Fruit fly (Drosophila melanogaster) whole organism, adult: ENCODE data around the gene CG4631.

Experiments
- CG11617 ChIP-seq: fragments of 200-800 bp; sonication (Bioruptor generic); optimal IDR thresholded peaks from 2 replicates; lab custom pipeline; 2017; ENCODE audit warnings: mild to moderate bottlenecking, missing biosample characterization, missing genetic modification reagents, missing genetic modification characterization
- CG12768 ChIP-seq: fragments of 200-800 bp; sonication (Bioruptor generic); optimal IDR thresholded peaks from 2 replicates; lab custom pipeline; 2017; ENCODE audit warnings: missing biosample characterization, missing genetic modification characterization, mild to moderate bottlenecking, moderate library complexity, missing genetic modification reagents
- CG14711 ChIP-seq: fragments of 200-800 bp; sonication (Bioruptor generic); optimal IDR thresholded peaks from 2 replicates; lab custom pipeline; 2018; ENCODE audit warnings: missing biosample characterization, mild to moderate bottlenecking, missing genetic modification characterization, moderate library complexity
- CG1620 ChIP-seq: fragments of 200-800 bp; sonication (Bioruptor generic); optimal IDR thresholded peaks from 2 replicates; lab custom pipeline; 2016; ENCODE audit warnings: missing biosample characterization, missing genetic modification characterization
- CG7045 ChIP-seq: fragments of 200-800 bp; sonication (Bioruptor generic); optimal IDR thresholded peaks from 2 replicates; lab custom pipeline; 2017; ENCODE audit warnings: missing biosample characterization, mild to moderate bottlenecking, missing genetic modification characterization
- CG7101 ChIP-seq: fragments of 200-800 bp; sonication (Bioruptor generic); optimal IDR thresholded peaks from 2 replicates; lab custom pipeline; 2018; ENCODE audit warnings: missing biosample characterization, mild to moderate bottlenecking, missing genetic modification characterization, moderate library complexity
- Mnt ChIP-seq: fragments of 200-800 bp; sonication (Bioruptor generic); optimal IDR thresholded peaks from 2 replicates; lab custom pipeline; 2016; ENCODE audit warnings: missing biosample characterization, mild to moderate bottlenecking, missing genetic modification characterization
- bab1 ChIP-seq: fragments of 200-800 bp; sonication (Bioruptor generic); optimal IDR thresholded peaks from 3 replicates; lab custom pipeline; 2019; ENCODE audit warnings: missing biosample characterization, mild to moderate bottlenecking, missing genetic modification characterization, moderate library complexity
- kay ChIP-seq: fragments of 200-800 bp; sonication (Bioruptor generic); peaks from one replicate; lab custom pipeline; 2016; ENCODE audit warnings: missing biosample characterization, missing genetic modification characterization, borderline replicate concordance
- toe ChIP-seq: fragments of 200-800 bp; sonication (Bioruptor generic); optimal IDR thresholded peaks from 2 replicates; lab custom pipeline; 2016; ENCODE audit warnings: missing biosample characterization, missing genetic modification characterization

dm6 chr2L:16591480-16591879 lies 15.7 kb upstream of the CG4631 start:
- TF ChIP-seq CG7101 (tag; lab: Kevin White, UChicago): no peak
- TF ChIP-seq CG14711: no peak
- TF ChIP-seq toe (GFP tag; lab: Kevin White, UChicago): no peak
- TF ChIP-seq bab1 (GFP tag; lab: Kevin White, UChicago): no peak
- TF ChIP-seq kay (GFP tag; lab: Kevin White, UChicago): no peak
- no peak for TF ChIP-seq CG11617 (GFP tag; lab: Kevin White, UChicago)
- TF ChIP-seq Mnt (GFP tag; lab: Kevin White, UChicago): no peak
- no peak for TF ChIP-seq CG1620 (GFP tag; lab: Kevin White, UChicago)
- no peak for TF ChIP-seq CG12768 (GFP tag; lab: Kevin White, UChicago)
- TF ChIP-seq CG7045: no peak
